Worm (Caenorhabditis elegans) whole organism, midembryonic: ENCODE data around the gene nep-12.

Source experiments
- T22C8.4 ChIP-seq: fragments of 200-800 bp; sonication (Bioruptor generic); IDR thresholded peaks from 2 replicates; pipeline ENCODE4 v1.3.6; 2022; ENCODE audit warnings: missing genetic modification characterization, missing compliant biosample characterization
- cog-1 ChIP-seq: sonication (generic microtip); optimal IDR thresholded peaks from 2 replicates; lab custom pipeline; 2016; ENCODE audit warnings: missing genetic modification characterization, missing compliant biosample characterization
- flt-1 ChIP-seq: fragments of 200-800 bp; sonication (Bioruptor generic); IDR thresholded peaks from 2 replicates; pipeline ENCODE4 v1.3.6; 2022; ENCODE audit warnings: missing genetic modification characterization, missing compliant biosample characterization
- klf-2 ChIP-seq: fragments of 200-800 bp; sonication (Bioruptor generic); conservative IDR thresholded peaks from 2 replicates; pipeline ENCODE4 v1.3.6; 2022; ENCODE audit warnings: missing genetic modification reagents, missing genetic modification characterization, missing compliant biosample characterization
- med-1 ChIP-seq: sonication (generic microtip); optimal IDR thresholded peaks from 2 replicates; lab custom pipeline; 2017; ENCODE audit warnings: missing genetic modification characterization, mild to moderate bottlenecking, missing compliant biosample characterization, antibody characterized with exemption, missing genetic modification reagents; ENCODE audit not compliant: insufficient read depth
- ref-1 ChIP-seq: fragments of 200-800 bp; sonication (Bioruptor generic); conservative IDR thresholded peaks from 2 replicates; pipeline ENCODE4 v1.3.6; 2022; ENCODE audit warnings: missing genetic modification reagents, missing genetic modification characterization, missing compliant biosample characterization
- tab-1 ChIP-seq: fragments of 200-800 bp; sonication (Bioruptor generic); IDR thresholded peaks from 2 replicates; pipeline ENCODE4 v1.3.6; 2022; ENCODE audit warnings: missing genetic modification characterization, missing compliant biosample characterization
- ztf-23 ChIP-seq: fragments of 200-800 bp; sonication (Bioruptor generic); IDR thresholded peaks from 2 replicates; pipeline ENCODE4 v1.3.6; 2022; ENCODE audit warnings: missing genetic modification reagents, missing genetic modification characterization, missing compliant biosample characterization
- ztf-29 ChIP-seq: fragments of 200-800 bp; sonication (Bioruptor generic); IDR thresholded peaks from 2 replicates; pipeline ENCODE4 v1.3.6; 2022; ENCODE audit warnings: missing genetic modification reagents, missing genetic modification characterization, missing compliant biosample characterization

DNA sequence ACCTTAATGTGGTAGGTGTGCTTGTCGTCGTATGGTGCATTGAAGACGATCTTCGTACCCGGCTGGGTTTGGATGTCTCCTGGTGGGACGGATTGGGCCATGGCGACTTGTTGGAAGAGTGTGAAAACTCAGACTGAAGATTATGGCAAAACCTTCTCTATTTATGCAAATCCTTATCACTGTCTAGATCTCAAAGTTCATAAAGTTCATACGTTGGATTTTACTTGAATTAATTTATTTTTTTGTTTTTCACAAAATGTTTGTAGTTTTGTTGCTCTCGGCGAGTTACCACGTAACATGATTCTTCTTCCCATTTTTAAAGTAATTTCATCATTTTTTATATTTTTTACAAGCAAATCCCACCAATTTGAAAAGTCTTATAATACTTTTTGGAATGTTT lies 1.8 kb upstream of the nep-12 start, which contains the start of gene msp-3:
- TF ChIP-seq klf-2 (GFP tag; lab: Robert Waterston, UW) (no peak), tab-1 (GFP tag; lab: Robert Waterston, UW) (no peak), ref-1 (GFP tag; lab: Robert Waterston, UW) (no peak), ztf-29 (GFP tag; lab: Robert Waterston, UW) (no peak), ztf-23 (no peak), flt-1 (no peak), T22C8.4 (GFP tag; lab: Robert Waterston, UW) (no peak), cog-1 (tag; lab: Kevin White, UChicago) (no peak), med-1 (no peak)
